Fruit fly (Drosophila melanogaster): Measurements from ENCODE around the gene CG13409.

CG13409 gene

dm6 chr3R:22003508-22003907 is 28.2 kb downstream of the CG13409 start:
- no peak for TF ChIP-seq CG8478 (optimal IDR thresholded peaks at IDR 0.05)

- TF ChIP-seq CG8478 (optimal IDR thresholded peaks at IDR 0.05) = no peak
- no peak for TF ChIP-seq CTCF (optimal IDR thresholded peaks at IDR 0.05)
Measured at dm6 chr3R:21999641-22000040, 32.1 kb downstream of the CG13409 start.

DNA sequence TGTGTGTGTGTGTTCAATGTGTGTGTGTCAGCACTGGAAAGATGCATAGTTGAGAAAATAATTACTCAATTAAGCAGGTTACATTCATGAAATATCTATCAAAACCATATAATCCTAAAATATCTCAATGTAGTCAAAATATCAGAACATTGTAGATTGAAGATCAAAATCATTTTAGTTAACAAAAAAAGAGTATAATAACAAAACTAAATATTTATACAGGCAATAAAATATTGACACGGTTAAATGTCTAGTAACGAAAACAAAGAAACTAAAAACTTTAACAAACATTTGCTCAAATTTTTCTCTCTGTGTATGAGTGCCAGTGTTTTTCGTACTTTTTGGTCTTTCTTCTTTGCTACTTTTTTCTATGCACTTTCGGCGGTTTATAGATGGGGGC is 32.8 kb downstream of the CG13409 start:
- TF ChIP-seq CG8478 (optimal IDR thresholded peaks at IDR 0.05) = no peak
- TF ChIP-seq CTCF (optimal IDR thresholded peaks at IDR 0.05) = no peak

DNA sequence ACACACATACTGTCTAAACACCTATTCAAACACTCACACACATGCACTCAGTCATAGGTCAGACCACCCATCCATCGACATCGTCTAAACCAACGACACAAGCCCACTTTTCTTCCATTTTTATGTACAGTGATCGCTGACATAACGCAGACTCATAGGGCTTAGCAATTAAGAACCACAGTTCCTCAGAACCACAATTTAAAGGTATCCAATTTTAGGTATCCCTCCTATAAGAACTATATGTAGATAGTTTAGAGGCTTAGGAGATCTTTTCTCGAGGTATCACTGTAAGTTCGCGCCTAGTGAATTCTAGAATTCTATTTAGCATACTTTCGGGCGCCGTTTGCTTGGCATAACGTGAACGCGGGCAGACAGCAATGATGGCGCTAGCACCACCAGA is 38.8 kb downstream of the CG13409 start:
- TF ChIP-seq CG8478 (optimal IDR thresholded peaks at IDR 0.05) (no peak), CTCF (optimal IDR thresholded peaks at IDR 0.05) (no peak)

DNA sequence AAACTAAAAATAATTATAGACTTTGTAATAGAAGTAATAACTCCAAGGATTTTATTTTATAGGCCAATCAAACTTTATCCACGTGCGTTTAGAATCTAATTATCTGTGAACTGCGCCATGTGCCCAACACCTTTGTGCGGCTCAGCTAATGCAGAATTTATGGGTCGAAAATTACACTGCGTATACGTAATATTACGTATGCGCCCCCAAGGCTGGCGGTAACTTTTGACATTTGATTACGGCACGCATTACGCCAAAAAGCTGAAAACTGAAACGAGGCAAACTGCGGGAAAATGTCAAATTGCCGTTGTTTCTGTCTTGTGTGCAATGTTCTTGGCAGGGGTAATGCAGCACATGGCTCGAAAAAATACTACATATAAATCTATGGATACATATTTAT is 40.1 kb downstream of the CG13409 start:
- TF ChIP-seq CTCF (optimal IDR thresholded peaks at IDR 0.05) (no peak), CG8478 (optimal IDR thresholded peaks at IDR 0.05) (no peak)

DNA sequence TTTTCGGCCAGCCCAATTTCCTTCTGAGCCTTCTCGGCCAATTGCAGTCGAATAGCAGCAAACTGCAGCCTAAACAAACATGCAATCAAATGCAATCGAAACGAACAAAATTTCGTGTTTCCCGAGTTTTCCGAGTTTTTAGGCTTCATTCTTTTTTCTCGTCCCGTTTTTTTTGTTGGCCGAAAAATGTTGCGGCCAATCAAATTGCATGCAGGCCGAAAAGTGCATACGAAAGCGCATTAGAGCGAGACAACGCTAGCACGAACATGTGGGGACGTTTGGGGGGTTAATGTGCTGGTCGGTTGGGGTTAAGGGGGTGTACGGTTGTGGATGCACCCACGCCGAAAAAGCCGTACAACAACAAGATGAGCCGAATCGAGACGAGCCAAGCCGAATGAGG is 41.9 kb downstream of the CG13409 start:
- TF ChIP-seq CTCF (optimal IDR thresholded peaks at IDR 0.05) = no peak
- no peak for TF ChIP-seq CG8478 (optimal IDR thresholded peaks at IDR 0.05)

- TF ChIP-seq CG8478 (optimal IDR thresholded peaks at IDR 0.05) (no peak), CTCF (optimal IDR thresholded peaks at IDR 0.05) (no peak)
Measured at dm6 chr3R:21987546-21987945, 44.2 kb downstream of the CG13409 start.

Data from S2 (cell line).